Fruit fly (Drosophila melanogaster) whole organism: Measurements from ENCODE around the gene dj-1beta.

Experiments used
- EcR ChIP-seq, 2 experiments: fragments of >200 bp; optimal IDR thresholded peaks; 2 replicates each; lab custom pipeline; 2017; ENCODE audit warnings: missing biosample characterization in 2 of 2, missing genetic modification characterization in 2 of 2, missing genetic modification reagents in 2 of 2
- pan ChIP-seq: fragments of >200 bp; optimal IDR thresholded peaks from 2 replicates; lab custom pipeline; 2017
- psq ChIP-seq: fragments of >200 bp; optimal IDR thresholded peaks from 2 replicates; lab custom pipeline; 2017
- usp ChIP-seq: fragments of >200 bp; optimal IDR thresholded peaks from 2 replicates; lab custom pipeline; 2017; ENCODE audit warnings: missing biosample characterization, missing genetic modification characterization, mixed read lengths

dm6 chr3R:30803212-30803814 lies 3.6 kb upstream of the dj-1beta start:
- TF ChIP-seq usp (no peak), EcR (GFP tag; optimal IDR thresholded peaks at IDR 0.05; lab: Kevin White, UChicago) (no peak), pan (lab: Kevin White, UChicago) (no peak), psq (lab: Kevin White, UChicago) (no peak)
